Fruit fly (Drosophila melanogaster): ENCODE results near the gene b.

dm6 chr2L:13804561-13805067 is 16.4 kb upstream of the b start:
- TF ChIP-seq CG8478 (optimal IDR thresholded peaks at IDR 0.05) (no peak), pan (optimal IDR thresholded peaks at IDR 0.05) (no peak), Dll (optimal IDR thresholded peaks at IDR 0.05) (no peak)
